Worm (Caenorhabditis elegans) whole organism, L2 larva: ENCODE measurements around the gene C27D9.1.

Experiments used
- C34F6.9 ChIP-seq: fragments of 150-350 bp; optimal IDR thresholded peaks from 2 replicates; lab custom pipeline; 2014; ENCODE audit warnings: missing biosample characterization, missing genetic modification characterization
- F13H6.1 ChIP-seq: sonication (generic microtip); optimal IDR thresholded peaks from 2 replicates; lab custom pipeline; 2016; ENCODE audit warnings: missing genetic modification characterization, missing compliant biosample characterization
- R02D3.7 ChIP-seq: fragments of 150-350 bp; optimal IDR thresholded peaks from 2 replicates; lab custom pipeline; 2014; ENCODE audit warnings: missing biosample characterization, missing genetic modification characterization
- Y55F3AM.14 ChIP-seq: fragments of 200-800 bp; sonication (Bioruptor generic); optimal IDR thresholded peaks from 2 replicates; lab custom pipeline; 2018; ENCODE audit warnings: mild to moderate bottlenecking, missing genetic modification characterization, missing compliant biosample characterization
- ZK546.5 ChIP-seq: sonication (generic microtip); optimal IDR thresholded peaks from 2 replicates; lab custom pipeline; 2017; ENCODE audit warnings: missing biosample characterization, missing genetic modification characterization
- alr-1 ChIP-seq: fragments of 150-350 bp; optimal IDR thresholded peaks from 2 replicates; lab custom pipeline; 2014; ENCODE audit warnings: missing biosample characterization, missing genetic modification characterization
- aly-2 ChIP-seq: fragments of 150-350 bp; optimal IDR thresholded peaks from 2 replicates; lab custom pipeline; 2014; ENCODE audit warnings: missing biosample characterization, missing genetic modification characterization
- ama-1 ChIP-seq: fragments of 150-350 bp; optimal IDR thresholded peaks from 2 replicates; lab custom pipeline; 2018; ENCODE audit warnings: inconsistent platforms
- blmp-1 ChIP-seq: sonication (generic microtip); optimal IDR thresholded peaks from 2 replicates; lab custom pipeline; 2017; ENCODE audit warnings: missing genetic modification characterization, mild to moderate bottlenecking, missing compliant biosample characterization, antibody characterized with exemption, moderate library complexity; ENCODE audit not compliant: insufficient read depth
- ceh-16 ChIP-seq: fragments of 150-350 bp; optimal IDR thresholded peaks from 2 replicates; lab custom pipeline; 2014; ENCODE audit warnings: missing biosample characterization, missing genetic modification characterization
- ceh-82 ChIP-seq: fragments of 150-350 bp; optimal IDR thresholded peaks from 2 replicates; lab custom pipeline; 2014; ENCODE audit warnings: missing biosample characterization, missing genetic modification characterization
- crh-2 ChIP-seq: sonication (generic microtip); optimal IDR thresholded peaks from 2 replicates; lab custom pipeline; 2017; ENCODE audit warnings: missing biosample characterization, missing genetic modification characterization
- dmd-4 ChIP-seq: sonication (generic microtip); optimal IDR thresholded peaks from 2 replicates; lab custom pipeline; 2017; ENCODE audit warnings: missing biosample characterization, missing genetic modification characterization
- egl-27 ChIP-seq: sonication (generic microtip); optimal IDR thresholded peaks from 3 replicates; lab custom pipeline; 2017; ENCODE audit warnings: missing biosample characterization, missing genetic modification reagents, missing genetic modification characterization
- elt-1 ChIP-seq: fragments of 150-350 bp; optimal IDR thresholded peaks from 2 replicates; lab custom pipeline; 2014; ENCODE audit warnings: missing biosample characterization, missing genetic modification characterization
- elt-3 ChIP-seq: sonication (generic microtip); optimal IDR thresholded peaks from 2 replicates; lab custom pipeline; 2017; ENCODE audit warnings: missing biosample characterization, missing genetic modification characterization
- fos-1 ChIP-seq: fragments of 150-350 bp; optimal IDR thresholded peaks from 2 replicates; lab custom pipeline; 2014; ENCODE audit warnings: missing biosample characterization, missing genetic modification characterization
- gmeb-1 ChIP-seq: fragments of 150-350 bp; optimal IDR thresholded peaks from 2 replicates; lab custom pipeline; 2014; ENCODE audit warnings: missing biosample characterization, missing genetic modification characterization
- lin-11 ChIP-seq: fragments of 150-350 bp; sonication (generic microtip); optimal IDR thresholded peaks from 2 replicates; lab custom pipeline; 2014; ENCODE audit warnings: missing biosample characterization, missing genetic modification characterization, inconsistent platforms, mixed read lengths
- lin-13 ChIP-seq: fragments of 150-350 bp; optimal IDR thresholded peaks from 2 replicates; lab custom pipeline; 2014; ENCODE audit warnings: missing biosample characterization, missing genetic modification reagents, missing genetic modification characterization
- lin-39 ChIP-seq: fragments of 150-350 bp; optimal IDR thresholded peaks from 2 replicates; lab custom pipeline; 2014; ENCODE audit warnings: missing biosample characterization, missing genetic modification reagents, missing genetic modification characterization
- lsy-2 ChIP-seq, 2 experiments: fragments of 150-350 bp in 1 of 2; sonication (generic microtip) in 1 of 2; optimal IDR thresholded peaks; 2 replicates each; lab custom pipeline; 2014 to 2017; ENCODE audit warnings: missing biosample characterization in 2 of 2, missing genetic modification characterization in 2 of 2
- mab-5 ChIP-seq: fragments of 150-350 bp; optimal IDR thresholded peaks from 2 replicates; lab custom pipeline; 2014; ENCODE audit warnings: missing biosample characterization, missing genetic modification characterization
- mbf-1 ChIP-seq: sonication (generic microtip); optimal IDR thresholded peaks from 2 replicates; lab custom pipeline; 2017; ENCODE audit warnings: missing biosample characterization, missing genetic modification characterization
- mdl-1 ChIP-seq, 2 experiments: fragments of 150-350 bp in 1 of 2; sonication (generic microtip) in 1 of 2; optimal IDR thresholded peaks; 2 replicates each; lab custom pipeline; 2017; ENCODE audit warnings: missing biosample characterization in 2 of 2, missing genetic modification characterization in 2 of 2
- nhr-10 ChIP-seq: sonication (generic microtip); optimal IDR thresholded peaks from 2 replicates; lab custom pipeline; 2017; ENCODE audit warnings: missing biosample characterization, missing genetic modification characterization
- nhr-11 ChIP-seq: fragments of 150-350 bp; optimal IDR thresholded peaks from 2 replicates; lab custom pipeline; 2014; ENCODE audit warnings: missing biosample characterization, missing genetic modification characterization
- nhr-12 ChIP-seq: fragments of 150-350 bp; optimal IDR thresholded peaks from 2 replicates; lab custom pipeline; 2014; ENCODE audit warnings: missing biosample characterization, missing genetic modification characterization
- nhr-129 ChIP-seq: fragments of 150-350 bp; optimal IDR thresholded peaks from 2 replicates; lab custom pipeline; 2014; ENCODE audit warnings: missing biosample characterization, missing genetic modification characterization
- nhr-21 ChIP-seq: fragments of 150-350 bp; optimal IDR thresholded peaks from 2 replicates; lab custom pipeline; 2014; ENCODE audit warnings: missing biosample characterization, missing genetic modification characterization
- nhr-23 ChIP-seq: fragments of 150-350 bp; optimal IDR thresholded peaks from 2 replicates; lab custom pipeline; 2014; ENCODE audit warnings: missing biosample characterization, missing genetic modification reagents, missing genetic modification characterization
- nhr-237 ChIP-seq: fragments of 150-350 bp; optimal IDR thresholded peaks from 2 replicates; lab custom pipeline; 2014; ENCODE audit warnings: missing biosample characterization, missing genetic modification characterization
- nhr-25 ChIP-seq: fragments of 150-350 bp; sonication (generic microtip); optimal IDR thresholded peaks from 3 replicates; lab custom pipeline; 2014; ENCODE audit warnings: missing biosample characterization, missing genetic modification characterization
- nhr-6 ChIP-seq: fragments of 150-350 bp; optimal IDR thresholded peaks from 2 replicates; lab custom pipeline; 2014; ENCODE audit warnings: missing biosample characterization, missing genetic modification characterization
- nhr-77 ChIP-seq: fragments of 150-350 bp; optimal IDR thresholded peaks from 2 replicates; lab custom pipeline; 2014; ENCODE audit warnings: missing biosample characterization, missing genetic modification characterization
- peb-1 ChIP-seq: fragments of 150-350 bp; optimal IDR thresholded peaks from 2 replicates; lab custom pipeline; 2014; ENCODE audit warnings: missing biosample characterization, missing genetic modification characterization
- sem-4 ChIP-seq: fragments of 150-350 bp; optimal IDR thresholded peaks from 2 replicates; lab custom pipeline; 2014; ENCODE audit warnings: missing biosample characterization, missing genetic modification reagents, missing genetic modification characterization
- skn-1 ChIP-seq: sonication (generic microtip); optimal IDR thresholded peaks from 2 replicates; lab custom pipeline; 2017; ENCODE audit warnings: missing biosample characterization, missing genetic modification characterization
- sma-3 ChIP-seq: sonication (generic microtip); optimal IDR thresholded peaks from 2 replicates; lab custom pipeline; 2016; ENCODE audit warnings: missing genetic modification reagents, missing genetic modification characterization, missing compliant biosample characterization
- sma-9 ChIP-seq, 2 experiments: fragments of 150-350 bp in 1 of 2; sonication (generic microtip) in 1 of 2; optimal IDR thresholded peaks; 2 replicates each; lab custom pipeline; 2014 to 2016; ENCODE audit warnings: missing genetic modification characterization in 2 of 2, mild to moderate bottlenecking in 1 of 2, missing biosample characterization in 1 of 2, missing compliant biosample characterization in 1 of 2, missing genetic modification reagents in 1 of 2, moderate library complexity in 1 of 2
- snpc-4 ChIP-seq: fragments of 150-350 bp; optimal IDR thresholded peaks from 2 replicates; lab custom pipeline; 2014; ENCODE audit warnings: missing biosample characterization, missing genetic modification characterization
- unc-39 ChIP-seq: fragments of 150-350 bp; optimal IDR thresholded peaks from 2 replicates; lab custom pipeline; 2014; ENCODE audit warnings: missing biosample characterization, missing genetic modification characterization
- unc-55 ChIP-seq: fragments of 150-350 bp; sonication (generic microtip); optimal IDR thresholded peaks from 3 replicates; lab custom pipeline; 2014; ENCODE audit warnings: missing biosample characterization, missing genetic modification reagents, missing genetic modification characterization
- unc-62 ChIP-seq: fragments of 150-350 bp; optimal IDR thresholded peaks from 2 replicates; lab custom pipeline; 2014; ENCODE audit warnings: missing biosample characterization, missing genetic modification reagents, missing genetic modification characterization
- zag-1 ChIP-seq: fragments of 150-350 bp; optimal IDR thresholded peaks from 2 replicates; lab custom pipeline; 2014; ENCODE audit warnings: missing biosample characterization, missing genetic modification characterization
- ztf-1 ChIP-seq: fragments of 200-800 bp; sonication (Bioruptor generic); conservative IDR thresholded peaks from 2 replicates; pipeline ENCODE4 v1.3.6; 2022; ENCODE audit warnings: missing genetic modification characterization, missing compliant biosample characterization
- ztf-11 ChIP-seq: sonication (generic microtip); optimal IDR thresholded peaks from 2 replicates; lab custom pipeline; 2017; ENCODE audit warnings: missing biosample characterization, missing genetic modification characterization
- ztf-4 ChIP-seq: fragments of 150-350 bp; optimal IDR thresholded peaks from 2 replicates; lab custom pipeline; 2014; ENCODE audit warnings: missing biosample characterization, missing genetic modification characterization

Gene C27D9.1

ce11 chrII:4739984-4740462 is 13.2 kb upstream of the C27D9.1 start, which contains the start of gene eas-1 (continued):
- TF ChIP-seq ama-1 (lab: Kevin White, UChicago) (no peak), ztf-4 (tag; lab: Kevin White, UChicago) (no peak), snpc-4 (peak; percentile 28), unc-39 (tag; lab: Kevin White, UChicago) (no peak), Y55F3AM.14 (GFP tag; lab: Kevin White, UChicago) (no peak), R02D3.7 (no peak), elt-3 (tag; lab: Kevin White, UChicago) (no peak), ztf-1 (GFP tag; lab: Robert Waterston, UW) (no peak), gmeb-1 (tag; lab: Kevin White, UChicago) (peak; percentile 95), alr-1 (tag; lab: Kevin White, UChicago) (no peak)

- TF ChIP-seq snpc-4 (no peak), sma-9 (GFP tag; optimal IDR thresholded peaks at IDR 0.05; lab: Kevin White, UChicago) (no peak), sma-9 (tag; optimal IDR thresholded peaks at IDR 0.05; lab: Kevin White, UChicago) (no peak), peb-1 (tag; lab: Kevin White, UChicago) (no peak), lin-39 (tag; lab: Kevin White, UChicago) (no peak), mab-5 (tag; lab: Kevin White, UChicago) (no peak), F13H6.1 (no peak), elt-1 (tag; lab: Kevin White, UChicago) (no peak), nhr-10 (tag; lab: Kevin White, UChicago) (no peak), nhr-237 (tag; lab: Kevin White, UChicago) (no peak), nhr-129 (tag; lab: Kevin White, UChicago) (no peak), skn-1 (tag; lab: Kevin White, UChicago) (no peak), nhr-12 (tag; lab: Kevin White, UChicago) (no peak), ztf-4 (tag; lab: Kevin White, UChicago) (no peak), sma-3 (peak; percentile 11), nhr-11 (tag; lab: Kevin White, UChicago) (no peak), lsy-2 (tag; optimal IDR thresholded peaks at IDR 0.05; lab: Kevin White, UChicago) (no peak), C34F6.9 (no peak), ceh-16 (tag; lab: Kevin White, UChicago) (no peak), nhr-6 (tag; lab: Kevin White, UChicago) (peak; percentile 0), ceh-82 (tag; lab: Kevin White, UChicago) (no peak), unc-39 (tag; lab: Kevin White, UChicago) (no peak), ztf-1 (GFP tag; lab: Robert Waterston, UW) (no peak), sem-4 (tag; lab: Kevin White, UChicago) (no peak), dmd-4 (tag; lab: Kevin White, UChicago) (no peak), nhr-77 (tag; lab: Kevin White, UChicago) (no peak), ztf-11 (no peak), unc-62 (GFP tag; lab: Kevin White, UChicago) (no peak), zag-1 (tag; lab: Kevin White, UChicago) (no peak), egl-27 (no peak), lin-11 (tag; lab: Kevin White, UChicago) (no peak), mdl-1 (tag; optimal IDR thresholded peaks at IDR 0.05; lab: Kevin White, UChicago) (no peak), elt-3 (tag; lab: Kevin White, UChicago) (no peak), blmp-1 (tag; lab: Kevin White, UChicago) (no peak), ama-1 (lab: Kevin White, UChicago) (no peak), nhr-25 (tag; lab: Kevin White, UChicago) (no peak), mbf-1 (tag; lab: Kevin White, UChicago) (no peak), crh-2 (tag; lab: Kevin White, UChicago) (peak; percentile 19), Y55F3AM.14 (GFP tag; lab: Kevin White, UChicago) (no peak), R02D3.7 (no peak), aly-2 (no peak), unc-55 (GFP tag; lab: Kevin White, UChicago) (no peak), fos-1 (peak; percentile 69), nhr-23 (tag; lab: Kevin White, UChicago) (no peak), gmeb-1 (tag; lab: Kevin White, UChicago) (peak; percentile 4), ZK546.5 (tag; lab: Kevin White, UChicago) (no peak), nhr-21 (peak; percentile 28), lin-13 (GFP tag; lab: Kevin White, UChicago) (no peak), alr-1 (tag; lab: Kevin White, UChicago) (no peak)
Measured at ce11 chrII:4741527-4742187, 11.6 kb upstream of the C27D9.1 start, which contains the start of gene acs-11. Gene acs-11, plus strand, starts transcription at chrII:4742137.
